Fruit fly (Drosophila melanogaster): Measurements from ENCODE around the gene mys.

- TF ChIP-seq Dip3 (GFP tag; optimal IDR thresholded peaks at IDR 0.05) (no peak), eyg (GFP tag; optimal IDR thresholded peaks at IDR 0.05) (no peak), az2 (GFP tag; optimal IDR thresholded peaks at IDR 0.05) (no peak), vfl (GFP tag; optimal IDR thresholded peaks at IDR 0.05) (no peak), ase (GFP tag; IDR thresholded peaks at IDR 0.05) (no peak)
Measured at dm6 chrX:8063223-8063674, 1.8 kb downstream of the mys start.
